Worm (Caenorhabditis elegans) whole organism, L2 larva: Measurements from ENCODE around the gene clec-212.

Experiments used
- Y55F3AM.14 ChIP-seq: fragments of 200-800 bp; sonication (Bioruptor generic); optimal IDR thresholded peaks from 2 replicates; lab custom pipeline; 2018; ENCODE audit warnings: mild to moderate bottlenecking, missing genetic modification characterization, missing compliant biosample characterization
- ZK546.5 ChIP-seq: sonication (generic microtip); optimal IDR thresholded peaks from 2 replicates; lab custom pipeline; 2017; ENCODE audit warnings: missing biosample characterization, missing genetic modification characterization
- alr-1 ChIP-seq: fragments of 150-350 bp; optimal IDR thresholded peaks from 2 replicates; lab custom pipeline; 2014; ENCODE audit warnings: missing biosample characterization, missing genetic modification characterization
- aly-2 ChIP-seq: fragments of 150-350 bp; optimal IDR thresholded peaks from 2 replicates; lab custom pipeline; 2014; ENCODE audit warnings: missing biosample characterization, missing genetic modification characterization
- lin-13 ChIP-seq: fragments of 150-350 bp; optimal IDR thresholded peaks from 2 replicates; lab custom pipeline; 2014; ENCODE audit warnings: missing biosample characterization, missing genetic modification reagents, missing genetic modification characterization
- lin-39 ChIP-seq: fragments of 150-350 bp; optimal IDR thresholded peaks from 2 replicates; lab custom pipeline; 2014; ENCODE audit warnings: missing biosample characterization, missing genetic modification reagents, missing genetic modification characterization
- mab-5 ChIP-seq: fragments of 150-350 bp; optimal IDR thresholded peaks from 2 replicates; lab custom pipeline; 2014; ENCODE audit warnings: missing biosample characterization, missing genetic modification characterization
- nhr-11 ChIP-seq: fragments of 150-350 bp; optimal IDR thresholded peaks from 2 replicates; lab custom pipeline; 2014; ENCODE audit warnings: missing biosample characterization, missing genetic modification characterization
- nhr-25 ChIP-seq: fragments of 150-350 bp; sonication (generic microtip); optimal IDR thresholded peaks from 3 replicates; lab custom pipeline; 2014; ENCODE audit warnings: missing biosample characterization, missing genetic modification characterization
- snpc-4 ChIP-seq: fragments of 150-350 bp; optimal IDR thresholded peaks from 2 replicates; lab custom pipeline; 2014; ENCODE audit warnings: missing biosample characterization, missing genetic modification characterization
- unc-62 ChIP-seq: fragments of 150-350 bp; optimal IDR thresholded peaks from 2 replicates; lab custom pipeline; 2014; ENCODE audit warnings: missing biosample characterization, missing genetic modification reagents, missing genetic modification characterization

DNA sequence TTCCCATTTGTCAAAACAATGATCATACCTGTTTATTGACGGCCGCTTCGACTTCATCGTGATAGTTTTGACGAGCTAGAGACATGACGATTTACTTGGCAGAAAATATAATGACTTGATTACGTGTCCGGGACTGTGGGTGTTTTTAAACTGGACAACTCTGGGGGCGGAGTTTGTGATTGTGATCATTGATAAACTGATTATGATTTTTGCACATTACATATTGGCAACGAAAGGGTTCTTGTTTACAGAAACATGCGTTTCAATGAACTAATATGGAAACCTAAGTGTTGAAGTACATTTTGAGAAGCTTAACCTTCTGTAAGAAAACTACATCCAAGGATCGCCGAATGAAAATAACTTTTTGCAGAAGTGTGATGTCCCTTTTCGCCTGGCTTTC, 22.7 kb downstream of the clec-212 start, which contains the start of gene ftn-1:
- TF ChIP-seq aly-2 (tag; lab: Kevin White, UChicago) (no peak), ZK546.5 (tag; lab: Kevin White, UChicago) (no peak), Y55F3AM.14 (GFP tag; lab: Kevin White, UChicago) (no peak), nhr-11 (tag; lab: Kevin White, UChicago) (no peak), alr-1 (tag; lab: Kevin White, UChicago) (no peak), snpc-4 (no peak), nhr-25 (tag; lab: Kevin White, UChicago) (no peak), mab-5 (no peak), lin-13 (no peak), lin-39 (tag; lab: Kevin White, UChicago) (no peak), unc-62 (GFP tag; lab: Kevin White, UChicago) (no peak)
